Fruit fly (Drosophila melanogaster) whole organism, adult: ENCODE measurements around the gene CG32669.

Experiments used
- CG11617 ChIP-seq: fragments of 200-800 bp; sonication (Bioruptor generic); optimal IDR thresholded peaks from 2 replicates; lab custom pipeline; 2017; ENCODE audit warnings: mild to moderate bottlenecking, missing biosample characterization, missing genetic modification reagents, missing genetic modification characterization
- CG7101 ChIP-seq: fragments of 200-800 bp; sonication (Bioruptor generic); optimal IDR thresholded peaks from 2 replicates; lab custom pipeline; 2018; ENCODE audit warnings: missing biosample characterization, mild to moderate bottlenecking, missing genetic modification characterization, moderate library complexity
- ovo ChIP-seq: fragments of 200-800 bp; sonication (Bioruptor generic); optimal IDR thresholded peaks from 2 replicates; lab custom pipeline; 2016; ENCODE audit warnings: missing biosample characterization, missing genetic modification characterization

DNA sequence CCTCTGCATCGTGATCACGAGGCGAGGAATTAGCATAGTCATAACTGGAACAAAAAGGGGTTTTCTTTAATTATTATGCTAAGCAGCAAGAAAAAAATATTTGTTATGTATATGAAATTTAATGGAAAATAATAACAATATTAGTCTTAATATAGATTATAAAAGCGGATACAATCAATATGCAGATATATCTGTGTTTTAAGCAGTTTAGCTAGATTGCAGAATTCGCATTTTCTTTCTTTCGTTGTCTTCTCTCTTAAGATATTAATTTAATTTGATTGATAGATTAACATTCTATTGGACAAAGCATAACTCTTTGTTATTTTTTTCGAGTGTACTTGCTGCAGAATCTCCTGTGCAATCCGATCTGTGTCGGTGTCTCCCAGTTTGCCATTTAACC is 17.6 kb downstream of the CG32669 start:
- no peak for TF ChIP-seq ovo
- no peak for TF ChIP-seq CG11617 (GFP tag; lab: Kevin White, UChicago)
- TF ChIP-seq CG7101 (tag; lab: Kevin White, UChicago): no peak
